Fruit fly (Drosophila melanogaster) whole organism, embryonic: Measurements from ENCODE around the gene CG3984.

Experiments
- Ada2b ChIP-seq: fragments of 200-800 bp; sonication (Bioruptor generic); IDR thresholded peaks from 2 replicates; pipeline ENCODE4 v1.3.6; 2022; ENCODE audit warnings: missing biosample characterization, missing genetic modification characterization
- Bdp1 ChIP-seq: fragments of 200-800 bp; sonication (Bioruptor generic); optimal IDR thresholded peaks from 3 replicates; lab custom pipeline; 2016; ENCODE audit warnings: missing biosample characterization, missing genetic modification characterization
- Blimp-1 ChIP-seq: fragments of 200-800 bp; sonication (Bioruptor generic); optimal IDR thresholded peaks from 3 replicates; lab custom pipeline; 2018; ENCODE audit warnings: missing biosample characterization, missing genetic modification characterization, mild to moderate bottlenecking, moderate library complexity, missing genetic modification reagents
- CG11247 ChIP-seq: fragments of 200-800 bp; sonication (Bioruptor generic); IDR thresholded peaks from 2 replicates; pipeline ENCODE4 v1.3.6; 2022; ENCODE audit warnings: missing biosample characterization, missing genetic modification characterization
- CG11696 ChIP-seq: fragments of 200-800 bp; sonication (Bioruptor generic); IDR thresholded peaks from 2 replicates; pipeline ENCODE4 v1.3.6; 2022; ENCODE audit warnings: missing biosample characterization, missing genetic modification characterization
- CG13775 ChIP-seq: fragments of 200-800 bp; sonication (Bioruptor generic); optimal IDR thresholded peaks from 3 replicates; lab custom pipeline; 2017; ENCODE audit warnings: missing biosample characterization, mild to moderate bottlenecking, missing genetic modification characterization
- CG1603 ChIP-seq: fragments of 200-800 bp; sonication (Bioruptor generic); optimal IDR thresholded peaks from 2 replicates; lab custom pipeline; 2019; ENCODE audit warnings: missing biosample characterization, mild to moderate bottlenecking, missing genetic modification characterization, moderate library complexity
- CG17361 ChIP-seq: fragments of 200-800 bp; sonication (Bioruptor generic); IDR thresholded peaks from 3 replicates; pipeline ENCODE4 v1.3.6; 2022; ENCODE audit warnings: missing biosample characterization, missing genetic modification characterization
- CG17612 ChIP-seq: fragments of 200-800 bp; sonication (Bioruptor generic); IDR thresholded peaks from 2 replicates; pipeline ENCODE4 v1.3.6; 2022; ENCODE audit warnings: missing biosample characterization, missing genetic modification characterization
- CG17802 ChIP-seq: fragments of 200-800 bp; sonication (Bioruptor generic); optimal IDR thresholded peaks from 2 replicates; lab custom pipeline; 2018; ENCODE audit warnings: missing biosample characterization, mild to moderate bottlenecking, missing genetic modification characterization, moderate library complexity
- CG1832 ChIP-seq: fragments of 200-800 bp; sonication (Bioruptor generic); optimal IDR thresholded peaks from 2 replicates; lab custom pipeline; 2017; ENCODE audit warnings: missing biosample characterization, mild to moderate bottlenecking, missing genetic modification characterization, inconsistent platforms
- CG2202 ChIP-seq: fragments of 200-800 bp; sonication (Bioruptor generic); optimal IDR thresholded peaks from 2 replicates; lab custom pipeline; 2018; ENCODE audit warnings: missing biosample characterization, mild to moderate bottlenecking, missing genetic modification characterization
- CG31388 ChIP-seq: fragments of 200-800 bp; sonication (Bioruptor generic); optimal IDR thresholded peaks from 2 replicates; lab custom pipeline; 2016; ENCODE audit warnings: missing biosample characterization, missing genetic modification characterization
- CG34224 ChIP-seq: fragments of 200-800 bp; sonication (Bioruptor generic); IDR thresholded peaks from 3 replicates; pipeline ENCODE4 v1.3.6; 2022; ENCODE audit warnings: missing biosample characterization, missing genetic modification characterization; ENCODE audit not compliant: partially characterized antibody
- CG7372 ChIP-seq: fragments of 200-800 bp; sonication (Bioruptor generic); IDR thresholded peaks from 2 replicates; pipeline ENCODE4 v1.3.6; 2022; ENCODE audit warnings: missing biosample characterization, missing genetic modification characterization
- CG7745 ChIP-seq: fragments of 200-800 bp; sonication (Bioruptor generic); optimal IDR thresholded peaks from 2 replicates; lab custom pipeline; 2018; ENCODE audit warnings: missing biosample characterization, mild to moderate bottlenecking, missing genetic modification characterization, moderate library complexity
- CG8388 ChIP-seq: fragments of 200-800 bp; sonication (Bioruptor generic); optimal IDR thresholded peaks from 2 replicates; lab custom pipeline; 2019; ENCODE audit warnings: missing biosample characterization, mild to moderate bottlenecking, missing genetic modification characterization, moderate library complexity
- CG8924 ChIP-seq: fragments of 200-800 bp; optimal IDR thresholded peaks from 3 replicates; lab custom pipeline; 2019; ENCODE audit warnings: missing biosample characterization, mild to moderate bottlenecking, missing genetic modification characterization, moderate library complexity
- CG9437 ChIP-seq: fragments of 200-800 bp; sonication (Bioruptor generic); optimal IDR thresholded peaks from 2 replicates; lab custom pipeline; 2018; ENCODE audit warnings: missing biosample characterization, mild to moderate bottlenecking, missing genetic modification characterization
- CG9932 ChIP-seq: fragments of 200-800 bp; sonication (Bioruptor generic); IDR thresholded peaks from 2 replicates; pipeline ENCODE4 v1.3.6; 2022; ENCODE audit warnings: missing biosample characterization, missing genetic modification characterization
- Chrac-16 ChIP-seq: fragments of 200-800 bp; sonication (Bioruptor generic); optimal IDR thresholded peaks from 3 replicates; lab custom pipeline; 2016; ENCODE audit warnings: missing biosample characterization, missing genetic modification characterization
- Dad ChIP-seq: fragments of 200-800 bp; sonication (Bioruptor generic); optimal IDR thresholded peaks from 3 replicates; lab custom pipeline; 2016; ENCODE audit warnings: missing biosample characterization, missing genetic modification characterization
- Dp ChIP-seq: fragments of 200-800 bp; sonication (Bioruptor generic); optimal IDR thresholded peaks from 2 replicates; lab custom pipeline; 2018; ENCODE audit warnings: missing biosample characterization, mild to moderate bottlenecking, missing genetic modification characterization, moderate library complexity
- Ets97D ChIP-seq: fragments of 200-800 bp; sonication (Bioruptor generic); optimal IDR thresholded peaks from 3 replicates; lab custom pipeline; 2016; ENCODE audit warnings: missing biosample characterization, missing genetic modification characterization
- Hmr ChIP-seq: fragments of 200-800 bp; sonication (Bioruptor generic); optimal IDR thresholded peaks from 3 replicates; lab custom pipeline; 2017; ENCODE audit warnings: mild to moderate bottlenecking, missing biosample characterization, missing genetic modification reagents, missing genetic modification characterization
- NC2α ChIP-seq: fragments of 200-800 bp; sonication (Bioruptor generic); optimal IDR thresholded peaks from 2 replicates; lab custom pipeline; 2016; ENCODE audit warnings: missing biosample characterization, missing genetic modification characterization
- Ssrp ChIP-seq: fragments of 200-800 bp; sonication (Bioruptor generic); optimal IDR thresholded peaks from 2 replicates; lab custom pipeline; 2018; ENCODE audit warnings: missing biosample characterization, mild to moderate bottlenecking, missing genetic modification characterization, moderate library complexity
- ab ChIP-seq: fragments of 200-800 bp; sonication (Bioruptor generic); optimal IDR thresholded peaks from 2 replicates; lab custom pipeline; 2016; ENCODE audit warnings: missing biosample characterization, missing genetic modification characterization
- ara ChIP-seq: fragments of 200-800 bp; sonication (Bioruptor generic); IDR thresholded peaks from 2 replicates; pipeline ENCODE4 v1.3.6; 2022; ENCODE audit warnings: missing biosample characterization, missing genetic modification characterization
- bbx ChIP-seq: fragments of 200-800 bp; sonication (Bioruptor generic); IDR thresholded peaks from 2 replicates; pipeline ENCODE4 v1.3.6; 2022; ENCODE audit warnings: missing biosample characterization, missing genetic modification characterization; ENCODE audit not compliant: partially characterized antibody
- btn ChIP-seq: fragments of 200-800 bp; sonication (Bioruptor generic); optimal IDR thresholded peaks from 2 replicates; lab custom pipeline; 2016; ENCODE audit warnings: missing biosample characterization, missing genetic modification characterization
- cad ChIP-seq: fragments of >200 bp; optimal IDR thresholded peaks from 2 replicates; lab custom pipeline; 2017; ENCODE audit warnings: missing biosample characterization, missing genetic modification characterization
- chm ChIP-seq: fragments of 200-800 bp; sonication (Bioruptor generic); IDR thresholded peaks from 2 replicates; pipeline ENCODE4 v1.3.6; 2022; ENCODE audit warnings: missing biosample characterization, missing genetic modification characterization
- crp ChIP-seq, 2 experiments: fragments of 200-800 bp; sonication (Bioruptor generic); optimal IDR thresholded peaks; 2 replicates in 1 of 2; 3 replicates in 1 of 2; lab custom pipeline; 2017; ENCODE audit warnings: missing biosample characterization in 2 of 2, missing genetic modification characterization in 2 of 2, mild to moderate bottlenecking in 1 of 2, moderate library complexity in 1 of 2
- da ChIP-seq: fragments of 200-800 bp; sonication (Bioruptor generic); optimal IDR thresholded peaks from 2 replicates; lab custom pipeline; 2016; ENCODE audit warnings: missing biosample characterization, missing genetic modification characterization
- danr ChIP-seq: fragments of 200-800 bp; sonication (Bioruptor generic); IDR thresholded peaks from 2 replicates; pipeline ENCODE4 v1.3.6; 2022; ENCODE audit warnings: missing biosample characterization, missing genetic modification characterization
- dysf ChIP-seq: fragments of 200-800 bp; sonication (Bioruptor generic); IDR thresholded peaks from 3 replicates; pipeline ENCODE4 v1.3.6; 2022; ENCODE audit warnings: missing biosample characterization, missing genetic modification characterization
- emc ChIP-seq: fragments of 200-800 bp; sonication (Bioruptor generic); optimal IDR thresholded peaks from 2 replicates; lab custom pipeline; 2016; ENCODE audit warnings: missing biosample characterization, missing genetic modification characterization
- exex ChIP-seq: fragments of 200-800 bp; sonication (Bioruptor generic); optimal IDR thresholded peaks from 4 replicates; lab custom pipeline; 2018; ENCODE audit warnings: missing biosample characterization, mild to moderate bottlenecking, missing genetic modification characterization, moderate library complexity
- grn ChIP-seq: fragments of 200-800 bp; sonication (Bioruptor generic); optimal IDR thresholded peaks from 3 replicates; lab custom pipeline; 2017; ENCODE audit warnings: missing biosample characterization, missing genetic modification characterization
- hbn ChIP-seq: fragments of 200-800 bp; sonication (Bioruptor generic); IDR thresholded peaks from 2 replicates; pipeline ENCODE4 v1.3.6; 2022; ENCODE audit warnings: missing biosample characterization, missing genetic modification characterization; ENCODE audit not compliant: partially characterized antibody
- her ChIP-seq: fragments of 200-800 bp; sonication (Bioruptor generic); optimal IDR thresholded peaks from 2 replicates; lab custom pipeline; 2016; ENCODE audit warnings: missing biosample characterization, missing genetic modification characterization
- hkb ChIP-seq, 2 experiments: fragments of 200-800 bp in 1 of 2; fragments of >200 bp in 1 of 2; sonication (Bioruptor generic) in 1 of 2; IDR thresholded peaks in 1 of 2; optimal IDR thresholded peaks in 1 of 2; 2 replicates each; pipeline versions ENCODE4 v1.3.6 to Lab custom; 2017 to 2022; ENCODE audit warnings: missing biosample characterization in 1 of 2, missing genetic modification characterization in 1 of 2
- jing ChIP-seq: fragments of 200-800 bp; sonication (Bioruptor generic); optimal IDR thresholded peaks from 2 replicates; lab custom pipeline; 2018; ENCODE audit warnings: missing biosample characterization, mild to moderate bottlenecking, missing genetic modification characterization
- lbe ChIP-seq: fragments of 200-800 bp; sonication (Bioruptor generic); optimal IDR thresholded peaks from 2 replicates; lab custom pipeline; 2016; ENCODE audit warnings: missing biosample characterization, mild to moderate bottlenecking, missing genetic modification characterization
- mld ChIP-seq: fragments of 200-800 bp; sonication (Bioruptor generic); IDR thresholded peaks from 3 replicates; pipeline ENCODE4 v1.3.6; 2022; ENCODE audit warnings: missing biosample characterization, missing genetic modification characterization; ENCODE audit not compliant: partially characterized antibody
- ranshi ChIP-seq: fragments of 200-800 bp; sonication (Bioruptor generic); IDR thresholded peaks from 2 replicates; pipeline ENCODE4 v1.3.6; 2022; ENCODE audit warnings: missing biosample characterization, missing genetic modification characterization
- sisA ChIP-seq: fragments of 200-800 bp; sonication (Bioruptor generic); IDR thresholded peaks from 2 replicates; pipeline ENCODE4 v1.3.6; 2022; ENCODE audit warnings: missing biosample characterization, missing genetic modification characterization
- sob ChIP-seq: fragments of 200-800 bp; sonication (Bioruptor generic); IDR thresholded peaks from 2 replicates; pipeline ENCODE4 v1.3.6; 2022; ENCODE audit warnings: missing biosample characterization, missing genetic modification characterization
- unc-4 ChIP-seq: fragments of 200-800 bp; sonication (Bioruptor generic); IDR thresholded peaks from 2 replicates; pipeline ENCODE4 v1.3.6; 2022; ENCODE audit warnings: missing biosample characterization, missing genetic modification characterization; ENCODE audit not compliant: partially characterized antibody
- zf30C ChIP-seq: fragments of 200-800 bp; sonication (Bioruptor generic); optimal IDR thresholded peaks from 3 replicates; lab custom pipeline; 2018; ENCODE audit warnings: missing biosample characterization, mild to moderate bottlenecking, missing genetic modification characterization

CG3984 gene

dm6 chr3R:15131677-15132076 is 5.3 kb upstream of the CG3984 start, which contains the start of gene CG42788 (continued):
- TF ChIP-seq mld (GFP tag; lab: Robert Waterston, UW) (no peak), crp (GFP tag; optimal IDR thresholded peaks at IDR 0.05; lab: Kevin White, UChicago) (peak; percentile 57 to 94), sob (GFP tag; lab: Robert Waterston, UW) (no peak), CG7745 (tag; lab: Kevin White, UChicago) (peak; percentile 79), CG34224 (GFP tag; lab: Robert Waterston, UW) (no peak), exex (tag; lab: Kevin White, UChicago) (no peak), danr (GFP tag; lab: Robert Waterston, UW) (no peak), cad (no peak), ranshi (GFP tag; lab: Robert Waterston, UW) (no peak), Ets97D (GFP tag; lab: Kevin White, UChicago) (peak; percentile 95), Blimp-1 (GFP tag; lab: Kevin White, UChicago) (no peak), CG11696 (GFP tag; lab: Robert Waterston, UW) (no peak), lbe (GFP tag; lab: Kevin White, UChicago) (no peak), CG1603 (tag; lab: Kevin White, UChicago) (peak; percentile 91), Ssrp (tag; lab: Kevin White, UChicago) (no peak), CG9932 (GFP tag; lab: Robert Waterston, UW) (no peak), CG8388 (GFP tag; lab: Kevin White, UChicago) (no peak), Dad (GFP tag; lab: Kevin White, UChicago) (peak; percentile 85), Hmr (GFP tag; lab: Kevin White, UChicago) (peak; percentile 80), grn (GFP tag; lab: Kevin White, UChicago) (peak; percentile 20), unc-4 (GFP tag; lab: Robert Waterston, UW) (no peak), Ada2b (GFP tag; lab: Robert Waterston, UW) (no peak), zf30C (GFP tag; lab: Kevin White, UChicago) (peak; percentile 16), CG2202 (peak; percentile 53), her (GFP tag; lab: Kevin White, UChicago) (peak; percentile 83), ab (peak; percentile 13), da (GFP tag; lab: Kevin White, UChicago) (peak; percentile 88), btn (GFP tag; lab: Kevin White, UChicago) (peak; percentile 38), CG1832 (GFP tag; lab: Kevin White, UChicago) (no peak), hbn (GFP tag; lab: Robert Waterston, UW) (no peak), CG8924 (tag; lab: Kevin White, UChicago) (peak; percentile 70), emc (GFP tag; lab: Kevin White, UChicago) (no peak), jing (GFP tag; lab: Kevin White, UChicago) (no peak), ara (no peak), CG11247 (GFP tag; lab: Robert Waterston, UW) (no peak), CG9437 (GFP tag; lab: Kevin White, UChicago) (peak; percentile 39), CG7372 (no peak), Dp (GFP tag; lab: Kevin White, UChicago) (peak; percentile 83), CG17612 (GFP tag; lab: Robert Waterston, UW) (no peak), bbx (GFP tag; lab: Robert Waterston, UW) (no peak), sisA (GFP tag; lab: Robert Waterston, UW) (no peak), dysf (GFP tag; lab: Robert Waterston, UW) (no peak), NC2α (GFP tag; lab: Kevin White, UChicago) (peak; percentile 72), hkb (optimal IDR thresholded peaks at IDR 0.05; lab: Kevin White, UChicago) (no peak), hkb (GFP tag; IDR thresholded peaks at IDR 0.05; lab: Robert Waterston, UW) (no peak), Bdp1 (peak; percentile 18), CG31388 (GFP tag; lab: Kevin White, UChicago) (no peak), CG17361 (GFP tag; lab: Robert Waterston, UW) (no peak), CG13775 (GFP tag; lab: Kevin White, UChicago) (peak; percentile 41), Chrac-16 (no peak), chm (GFP tag; lab: Robert Waterston, UW) (no peak), CG17802 (tag; lab: Kevin White, UChicago) (peak; percentile 11)
